Worm (Caenorhabditis elegans): ENCODE measurements around the gene exos-8.

Gene exos-8

ce11 chrII:6741428-6741827, at the start of gene exos-8:
TSS of gene exos-8 (plus strand) at chrII:6741691.
- TF ChIP-seq ces-1 (GFP tag; optimal IDR thresholded peaks at IDR 0.05) (no peak), unc-86 (tag; optimal IDR thresholded peaks at IDR 0.05) (no peak), grh-1 (GFP tag; IDR thresholded peaks at IDR 0.05) (no peak), hpl-2 (GFP tag; optimal IDR thresholded peaks at IDR 0.05) (peak; percentile 9), blmp-1 (tag; optimal IDR thresholded peaks at IDR 0.05) (peak; percentile 55), skn-1 (tag; optimal IDR thresholded peaks at IDR 0.05) (peak; percentile 6), irx-1 (tag; optimal IDR thresholded peaks at IDR 0.05) (no peak), pag-3 (tag; optimal IDR thresholded peaks at IDR 0.05; ENCODE audit: borderline replicate concordance, insufficient read depth) (no peak), rnt-1 (tag; optimal IDR thresholded peaks at IDR 0.05) (peak; percentile 89), elt-3 (tag; optimal IDR thresholded peaks at IDR 0.05) (peak in 1 of 6 experiments; percentile 55), F16B12.6 (tag; optimal IDR thresholded peaks at IDR 0.05) (peak; percentile 24), snu-23 (GFP tag; optimal IDR thresholded peaks at IDR 0.05) (peak; percentile 66), lin-13 (GFP tag; optimal IDR thresholded peaks at IDR 0.05) (peak; percentile 63), lin-15B (tag; optimal IDR thresholded peaks at IDR 0.05) (peak; percentile 81), ceh-82 (tag; optimal IDR thresholded peaks at IDR 0.05) (peak in 2 of 3 experiments; percentile 33 to 71), efl-1 (optimal IDR thresholded peaks at IDR 0.05) (peak; percentile 68 to 76), efl-1 (GFP tag; optimal IDR thresholded peaks at IDR 0.05 in 1 of 2) (peak; percentile 60 to 95), unc-130 (tag; optimal IDR thresholded peaks at IDR 0.05) (peak; percentile 11), tbx-2 (tag; optimal IDR thresholded peaks at IDR 0.05) (peak; percentile 56), nhr-11 (tag; optimal IDR thresholded peaks at IDR 0.05) (no peak), pax-3 (tag; optimal IDR thresholded peaks at IDR 0.05) (peak; percentile 35), nhr-20 (tag; optimal IDR thresholded peaks at IDR 0.05) (peak; percentile 65), vab-15 (tag; optimal IDR thresholded peaks at IDR 0.05) (peak; percentile 16), C34B4.2 (tag; optimal IDR thresholded peaks at IDR 0.05) (no peak), dsc-1 (tag; optimal IDR thresholded peaks at IDR 0.05) (peak; percentile 9), lin-35 (GFP tag; optimal IDR thresholded peaks at IDR 0.05) (peak; percentile 34 to 82), nhr-84 (tag; optimal IDR thresholded peaks at IDR 0.05) (no peak), ztf-11 (tag; optimal IDR thresholded peaks at IDR 0.05) (peak in 1 of 2 experiments; percentile 17), swsn-7 (tag; optimal IDR thresholded peaks at IDR 0.05) (peak; percentile 37), nhr-28 (tag; optimal IDR thresholded peaks at IDR 0.05) (no peak), nhr-90 (tag; optimal IDR thresholded peaks at IDR 0.05; ENCODE audit: poor library complexity) (peak; percentile 13), zag-1 (tag; optimal IDR thresholded peaks at IDR 0.05) (no peak), mdl-1 (tag; optimal IDR thresholded peaks at IDR 0.05) (no peak), elt-2 (tag; optimal IDR thresholded peaks at IDR 0.05) (no peak), egl-13 (tag; optimal IDR thresholded peaks at IDR 0.05) (no peak), hlh-17 (GFP tag; optimal IDR thresholded peaks at IDR 0.05; ENCODE audit: borderline replicate concordance) (no peak), nhr-71 (tag; optimal IDR thresholded peaks at IDR 0.05) (peak; percentile 69), lsy-2 (tag; optimal IDR thresholded peaks at IDR 0.05) (peak; percentile 28 to 80), sup-37 (GFP tag; optimal IDR thresholded peaks at IDR 0.05) (no peak), sox-4 (tag; optimal IDR thresholded peaks at IDR 0.05) (no peak), fos-1 (tag; optimal IDR thresholded peaks at IDR 0.05) (peak; percentile 22), mef-2 (tag; optimal IDR thresholded peaks at IDR 0.05) (no peak), pqm-1 (tag; optimal IDR thresholded peaks at IDR 0.05) (no peak), dpl-1 (GFP tag; optimal IDR thresholded peaks at IDR 0.05) (peak; percentile 46 to 71 (median 56)), jun-1 (tag; optimal IDR thresholded peaks at IDR 0.05) (peak; percentile 13), nhr-85 (tag) (peak; percentile 59), fkh-4 (tag; optimal IDR thresholded peaks at IDR 0.05; ENCODE audit: borderline replicate concordance) (no peak), lin-14 (GFP tag; optimal IDR thresholded peaks at IDR 0.05) (peak; percentile 55), nhr-77 (tag; optimal IDR thresholded peaks at IDR 0.05) (peak; percentile 63), tlp-1 (tag; optimal IDR thresholded peaks at IDR 0.05) (no peak), xbp-1 (tag; optimal IDR thresholded peaks at IDR 0.05) (peak; percentile 53), nhr-47 (tag; optimal IDR thresholded peaks at IDR 0.05) (peak; percentile 60), nhr-19 (GFP tag; conservative IDR thresholded peaks at IDR 0.05) (peak; percentile 45)

Data from whole organism, L1 larva.